Worm (Caenorhabditis elegans) whole organism, early embryonic: ENCODE measurements around the gene F16F9.3.

ENCODE experiments used
- B0310.2 ChIP-seq: sonication (generic microtip); optimal IDR thresholded peaks from 2 replicates; lab custom pipeline; 2016; ENCODE audit warnings: mild to moderate bottlenecking, missing genetic modification characterization, missing compliant biosample characterization
- F13C5.2 ChIP-seq: sonication (generic microtip); optimal IDR thresholded peaks from 2 replicates; lab custom pipeline; 2017; ENCODE audit warnings: mild to moderate bottlenecking, missing genetic modification characterization, inconsistent platforms, missing compliant biosample characterization
- ama-1 ChIP-seq: fragments of 150-350 bp; optimal IDR thresholded peaks from 2 replicates; lab custom pipeline; 2014
- ceh-13 ChIP-seq: fragments of 200-800 bp; sonication (Bioruptor generic); optimal IDR thresholded peaks from 2 replicates; lab custom pipeline; 2018; ENCODE audit warnings: mild to moderate bottlenecking, missing genetic modification characterization, missing compliant biosample characterization
- ceh-36 ChIP-seq: sonication (generic microtip); optimal IDR thresholded peaks from 2 replicates; lab custom pipeline; 2016; ENCODE audit warnings: missing genetic modification characterization, inconsistent platforms, missing compliant biosample characterization
- flt-1 ChIP-seq: fragments of 200-800 bp; sonication (Bioruptor generic); IDR thresholded peaks from 2 replicates; pipeline ENCODE4 v1.3.6; 2022; ENCODE audit warnings: missing genetic modification characterization, missing compliant biosample characterization
- tbx-37 ChIP-seq: fragments of 200-800 bp; sonication (Bioruptor generic); conservative IDR thresholded peaks from 2 replicates; pipeline ENCODE4 v1.3.6; 2022; ENCODE audit warnings: missing genetic modification reagents, missing genetic modification characterization, missing compliant biosample characterization
- tra-4 ChIP-seq: sonication (generic microtip); optimal IDR thresholded peaks from 2 replicates; lab custom pipeline; 2017; ENCODE audit warnings: missing genetic modification characterization, missing compliant biosample characterization

- TF ChIP-seq B0310.2 (tag; lab: Kevin White, UChicago) (no peak), tbx-37 (GFP tag; lab: Robert Waterston, UW) (no peak), tra-4 (tag; lab: Kevin White, UChicago) (no peak), ama-1 (lab: Kevin White, UChicago) (no peak), flt-1 (no peak), ceh-13 (GFP tag; lab: Kevin White, UChicago) (no peak), F13C5.2 (no peak), ceh-36 (tag; lab: Kevin White, UChicago) (no peak)
These were observed 3.5 kb downstream of the F16F9.3 start for ce11 chrX:8460958-8461357.
